Worm (Caenorhabditis elegans): ENCODE measurements around the gene col-161.

col-161 gene

DNA sequence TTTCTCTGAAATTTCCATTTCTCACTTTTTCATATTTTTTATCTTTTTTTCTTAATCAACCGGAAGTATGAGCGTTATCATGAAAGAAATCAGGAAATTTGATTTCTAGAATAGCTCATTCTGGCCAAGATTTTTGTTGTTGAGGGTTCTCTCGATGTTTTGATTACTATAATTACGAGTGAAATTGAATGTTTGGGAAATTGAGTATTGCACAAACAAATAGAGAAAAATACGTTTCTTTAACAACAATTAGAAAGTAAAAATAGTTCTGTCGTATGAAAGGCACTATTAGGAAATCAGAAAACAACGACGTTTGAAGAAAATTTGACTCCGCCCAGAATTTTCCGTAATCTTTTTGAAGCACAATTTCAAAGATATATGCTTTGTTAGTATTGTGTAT, 18.4 kb downstream of the col-161 start:
- no peak for TF ChIP-seq unc-62 (GFP tag; optimal IDR thresholded peaks at IDR 0.05)

DNA sequence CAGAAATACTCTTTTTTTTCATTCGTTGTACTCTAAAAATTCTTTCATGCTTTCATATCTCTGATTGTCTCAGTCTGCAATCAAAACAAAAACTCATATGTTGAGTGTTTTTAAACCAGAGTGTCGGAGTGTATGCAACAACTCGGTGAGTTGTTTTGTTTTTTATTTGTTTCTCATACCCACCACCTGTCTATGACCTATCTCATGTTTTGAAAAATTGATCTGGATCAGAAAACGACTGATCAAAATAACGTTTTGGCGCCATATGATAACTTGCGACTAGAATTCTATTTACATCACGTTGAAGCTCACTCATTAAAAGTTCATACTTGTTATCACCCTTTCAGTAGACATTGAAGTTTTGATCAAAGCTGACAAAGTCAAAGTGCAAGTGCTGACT, 19.1 kb downstream of the col-161 start:
- TF ChIP-seq unc-62 (GFP tag; optimal IDR thresholded peaks at IDR 0.05): no peak

DNA sequence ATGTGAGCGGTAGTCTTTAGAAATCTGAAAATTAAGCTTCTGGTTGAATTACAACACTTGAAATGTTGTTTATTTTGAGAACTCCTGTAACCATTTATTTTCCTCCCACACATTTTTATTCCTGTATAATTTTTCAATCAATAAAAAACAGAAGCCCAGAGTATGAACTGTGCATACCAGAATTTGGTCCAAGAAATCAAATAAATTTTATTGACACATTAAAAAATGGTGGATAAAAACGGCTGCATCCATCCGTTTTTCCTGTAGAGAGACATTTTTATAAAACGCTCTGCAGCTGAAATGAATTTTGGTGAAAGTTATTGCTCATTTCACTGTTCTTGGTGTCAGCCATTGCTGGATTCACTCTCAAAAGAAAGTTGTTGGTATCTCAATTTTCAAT, 20.6 kb downstream of the col-161 start, which contains the start of gene C26E1.1:
Gene C26E1.1 (plus strand): TSS at position 301 of the 400 bp plus-strand sequence.
- no peak for TF ChIP-seq unc-62 (GFP tag; optimal IDR thresholded peaks at IDR 0.05)

DNA sequence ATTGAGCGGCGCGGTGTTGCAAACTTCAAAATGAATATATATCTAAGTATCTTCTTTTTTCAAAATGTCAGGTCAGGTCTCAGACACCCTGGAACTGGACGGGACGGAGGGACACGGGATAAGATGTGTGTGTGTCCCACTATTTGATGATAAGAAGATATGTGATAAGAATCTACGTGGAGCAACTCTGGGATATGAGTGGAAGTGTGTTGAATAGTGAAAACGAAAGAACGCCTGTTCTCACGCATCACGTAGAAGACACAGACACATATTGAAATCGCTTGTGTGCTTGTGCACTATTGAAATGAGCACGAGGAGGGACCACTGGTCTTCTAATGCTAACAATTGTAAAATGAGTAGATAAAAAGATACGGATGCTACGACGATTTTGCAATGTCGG, 22.0 kb downstream of the col-161 start, which contains the start of gene uig-1:
Gene uig-1 (minus strand): TSS at position 120 of the 400 bp plus-strand sequence.
- no peak for TF ChIP-seq unc-62 (GFP tag; optimal IDR thresholded peaks at IDR 0.05)

DNA sequence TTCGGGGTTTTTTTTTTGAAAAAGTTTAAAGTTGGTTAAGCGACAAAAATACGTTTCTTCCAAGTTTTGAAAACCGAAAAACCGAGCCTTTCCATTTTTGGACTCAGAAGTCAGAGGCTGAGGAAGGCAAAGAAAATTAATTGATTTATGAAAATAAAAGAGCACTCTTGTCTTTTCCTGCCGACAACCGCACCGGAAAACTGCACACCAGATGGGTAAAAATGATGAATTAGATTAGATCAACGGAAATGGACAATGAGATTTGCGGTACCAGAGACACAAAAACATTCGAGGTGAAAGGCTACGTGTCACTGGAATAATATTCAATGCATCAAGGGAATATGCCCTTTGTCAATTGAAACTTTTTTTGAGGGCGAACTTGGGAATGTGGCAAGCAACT, 23.3 kb downstream of the col-161 start:
- TF ChIP-seq unc-62 (GFP tag; optimal IDR thresholded peaks at IDR 0.05): no peak

DNA sequence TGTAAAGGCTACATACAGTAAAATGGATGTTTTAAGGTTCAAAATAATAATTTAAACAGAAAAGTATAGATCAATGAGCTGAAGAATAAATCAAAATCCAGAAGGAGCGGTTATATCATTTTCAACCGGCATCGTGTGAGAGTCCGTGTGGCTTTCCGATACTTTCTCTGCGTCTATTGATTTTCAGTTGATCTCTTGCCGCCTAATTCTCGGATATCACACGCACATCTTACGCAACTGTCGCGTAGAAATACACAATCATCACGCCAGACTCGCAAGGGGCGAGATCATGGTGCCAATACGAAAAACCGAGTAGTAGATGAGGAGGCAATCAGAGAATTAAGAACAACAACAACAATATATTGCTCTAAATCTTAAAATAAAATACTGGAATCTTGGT, 28.9 kb downstream of the col-161 start:
- no peak for TF ChIP-seq unc-62 (GFP tag; optimal IDR thresholded peaks at IDR 0.05)

DNA sequence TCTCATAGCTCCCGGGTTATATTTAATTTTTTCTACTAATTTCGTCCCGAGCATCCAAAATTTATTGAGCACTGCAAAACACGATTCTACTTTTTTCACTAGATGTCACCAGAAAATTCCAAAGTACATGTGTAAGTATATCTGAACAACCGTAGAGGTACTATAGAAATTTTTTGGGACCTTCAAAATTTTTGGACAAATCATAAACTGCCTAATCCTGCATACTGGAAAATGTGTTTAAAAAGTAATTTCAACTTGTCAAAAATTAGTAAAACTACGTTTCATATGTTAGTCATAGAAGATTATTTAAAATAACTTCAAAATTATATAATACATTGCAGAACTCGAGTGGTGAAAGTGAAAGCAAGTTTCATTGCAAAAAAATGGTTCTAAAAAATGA, 31.3 kb downstream of the col-161 start:
- no peak for TF ChIP-seq unc-62 (GFP tag; optimal IDR thresholded peaks at IDR 0.05)

DNA sequence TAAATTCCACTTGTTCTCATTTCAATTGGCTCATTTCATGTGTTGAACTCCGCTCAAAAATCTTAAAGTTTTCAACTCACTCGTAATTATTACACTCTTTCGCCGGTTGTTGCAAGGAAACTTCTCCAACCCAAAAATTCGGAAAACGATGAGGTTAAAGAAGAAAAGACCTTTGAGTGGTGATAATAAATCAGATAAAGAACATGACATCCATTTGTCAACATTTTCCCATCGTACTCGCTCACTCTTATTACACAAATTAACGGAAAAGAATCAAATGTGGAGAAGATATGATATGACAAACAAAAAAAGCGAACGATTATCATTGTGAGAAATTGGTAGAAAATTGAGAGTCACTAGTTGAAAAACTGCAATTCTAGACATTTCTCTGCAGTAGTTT, 32.5 kb downstream of the col-161 start:
- no peak for TF ChIP-seq unc-62 (GFP tag; optimal IDR thresholded peaks at IDR 0.05)

DNA sequence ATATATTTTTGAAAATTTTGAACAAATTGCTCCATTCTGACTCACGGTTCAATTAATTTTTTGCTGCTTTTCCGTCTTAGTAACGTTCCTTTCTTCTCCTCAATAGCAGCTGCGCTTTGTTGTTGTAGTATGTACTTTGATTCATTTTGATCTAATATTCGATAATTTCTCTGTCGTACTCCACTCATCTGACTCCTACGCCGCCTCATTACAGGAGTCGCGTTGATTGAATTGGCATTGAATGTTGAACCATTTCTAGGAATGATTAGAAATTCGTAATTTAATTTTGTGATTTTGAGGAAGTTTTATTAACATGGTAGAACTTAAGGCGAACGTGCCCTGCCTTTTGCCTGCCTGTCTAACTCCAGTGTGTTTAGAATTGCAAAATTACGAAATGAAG, 34.9 kb downstream of the col-161 start:
- TF ChIP-seq unc-62 (GFP tag; optimal IDR thresholded peaks at IDR 0.05): no peak

DNA sequence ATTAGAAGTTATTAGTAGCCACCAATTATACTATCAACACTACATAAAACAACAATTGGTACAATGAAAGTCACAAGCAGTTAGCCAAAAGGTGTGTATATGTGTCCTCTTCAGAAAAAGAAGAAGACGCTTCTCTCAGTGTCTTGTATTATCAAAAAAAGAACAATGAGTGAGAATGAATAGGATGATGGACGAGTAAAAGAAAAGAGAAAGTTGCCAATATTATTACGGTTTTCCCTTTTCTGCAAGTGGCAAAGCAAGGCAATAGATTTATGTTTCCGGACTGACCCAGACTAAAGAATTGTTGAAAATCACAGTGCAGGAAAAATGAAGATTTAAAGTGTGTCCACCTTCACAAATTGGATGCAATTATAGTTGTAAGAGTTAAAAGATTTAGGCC, 37.4 kb downstream of the col-161 start:
- no peak for TF ChIP-seq unc-62 (GFP tag; optimal IDR thresholded peaks at IDR 0.05)

DNA sequence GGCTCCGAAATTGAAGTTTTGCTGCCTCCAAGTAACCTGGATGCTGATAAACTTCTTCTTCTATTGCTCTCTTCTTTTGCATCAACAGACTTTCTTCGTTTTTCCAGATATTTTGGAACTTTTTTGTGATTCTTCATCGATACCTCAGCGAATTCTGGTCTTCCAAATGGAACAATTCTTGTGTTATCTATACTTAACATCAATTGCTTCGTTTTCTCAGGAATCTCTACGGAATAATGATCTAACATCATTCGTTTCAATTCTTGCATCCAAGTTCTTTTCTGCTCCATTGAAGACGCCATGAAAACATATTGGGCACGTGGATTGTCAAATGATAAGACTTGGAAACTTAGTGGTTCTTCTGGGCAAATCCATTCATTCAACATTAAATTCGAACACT, 41.9 kb downstream of the col-161 start, which contains the start of gene F32F2.4:
Gene F32F2.4 (plus strand): TSS at position 301 of the 400 bp plus-strand sequence.
- no peak for TF ChIP-seq unc-62 (GFP tag; optimal IDR thresholded peaks at IDR 0.05)

DNA sequence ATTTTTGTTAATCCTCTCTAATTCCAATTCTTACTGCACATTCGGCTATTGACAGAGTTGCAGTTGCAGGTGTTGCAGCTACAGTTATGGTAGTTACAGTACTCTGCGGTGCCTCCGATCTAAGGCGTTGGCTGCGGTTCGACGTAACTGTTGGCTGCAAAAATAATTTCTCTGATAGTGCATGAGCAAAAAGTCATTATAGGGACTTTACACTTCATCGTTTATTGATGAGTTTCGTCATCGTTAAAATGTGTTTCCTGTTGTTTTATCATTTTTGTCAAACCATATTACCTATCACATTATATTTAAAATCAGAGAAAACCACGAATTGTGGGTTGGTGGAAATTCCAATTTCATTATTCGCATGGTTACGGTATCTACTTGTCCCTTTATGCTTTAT, 43.2 kb downstream of the col-161 start:
- TF ChIP-seq unc-62 (GFP tag; optimal IDR thresholded peaks at IDR 0.05): no peak

DNA sequence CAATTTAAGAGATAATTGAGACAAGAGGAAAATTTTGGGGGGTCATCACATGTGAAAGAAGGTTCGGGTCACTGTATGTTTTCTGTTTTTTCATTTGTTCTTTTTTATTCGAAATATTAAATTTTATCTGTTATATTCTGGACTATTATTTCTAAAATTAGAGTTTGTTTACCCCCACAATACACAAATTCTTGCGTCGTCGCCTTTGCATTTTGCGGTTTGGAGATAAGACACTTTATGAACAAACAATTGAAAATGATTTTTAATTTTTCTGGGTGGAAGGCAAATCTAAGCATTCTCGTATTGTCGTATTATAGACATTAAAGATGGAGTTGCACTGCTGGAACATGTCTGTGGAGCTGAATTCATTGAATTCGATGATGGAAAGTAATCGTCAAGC, 44.5 kb downstream of the col-161 start:
- TF ChIP-seq unc-62 (GFP tag; optimal IDR thresholded peaks at IDR 0.05): no peak

DNA sequence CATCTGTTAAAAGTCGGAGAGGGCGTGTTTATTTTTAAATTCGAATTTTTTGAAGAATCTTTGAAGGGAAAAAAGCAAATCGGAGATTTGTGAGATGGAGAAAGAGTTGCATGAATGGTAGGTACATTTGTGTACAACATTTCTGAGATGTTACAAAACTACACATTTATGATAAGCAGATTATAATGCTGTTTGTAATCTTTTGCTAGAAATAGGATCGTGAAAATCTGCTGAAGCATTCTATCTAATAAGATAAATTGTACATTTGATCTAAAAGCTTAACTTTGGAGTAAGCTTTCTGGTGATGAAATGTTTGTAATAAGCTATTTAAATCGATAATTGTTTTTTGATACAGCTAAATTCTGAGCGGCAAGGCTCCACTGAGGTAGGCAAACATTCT, 45.5 kb downstream of the col-161 start:
- TF ChIP-seq unc-62 (GFP tag; optimal IDR thresholded peaks at IDR 0.05): no peak

DNA sequence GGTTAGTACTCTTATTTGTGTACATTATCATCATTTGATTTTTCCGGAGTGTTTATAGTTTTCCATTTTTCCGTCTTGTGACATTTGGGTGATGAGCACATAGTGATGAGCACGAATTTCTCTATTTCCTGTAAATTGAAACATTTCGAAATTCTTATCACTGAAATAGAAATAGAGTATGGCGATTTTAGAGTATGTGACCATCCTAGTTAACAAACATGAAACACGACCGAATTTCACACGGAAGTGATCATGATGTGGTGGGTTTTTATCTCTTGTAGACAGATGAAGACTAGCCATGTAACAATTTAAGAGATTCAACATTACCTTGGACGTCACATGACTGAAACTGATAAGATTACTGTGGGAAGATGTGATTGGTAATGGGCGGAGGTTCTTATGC, 48.6 kb downstream of the col-161 start:
- TF ChIP-seq unc-62 (GFP tag; optimal IDR thresholded peaks at IDR 0.05): no peak

DNA sequence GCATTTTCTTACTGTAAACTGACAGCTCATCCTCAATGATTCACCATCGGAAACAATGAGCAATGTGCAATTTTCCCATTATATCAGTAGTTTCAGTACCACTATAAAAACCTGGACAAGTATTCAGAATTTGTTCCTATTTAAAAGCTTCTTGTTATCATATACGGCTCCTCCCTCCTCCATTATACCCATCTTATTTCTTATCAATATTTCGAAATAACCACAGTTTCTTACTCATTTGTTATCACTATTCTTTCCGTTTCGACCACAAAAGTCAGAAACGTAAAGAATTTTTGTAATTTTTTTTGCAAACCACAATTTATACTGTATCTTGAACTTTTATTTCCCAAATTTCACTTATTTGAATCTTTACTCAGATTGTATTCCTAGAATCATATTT, 49.8 kb downstream of the col-161 start:
- TF ChIP-seq unc-62 (GFP tag; optimal IDR thresholded peaks at IDR 0.05): no peak
